Fruit fly (Drosophila melanogaster): Measurements from ENCODE around the gene ppan.

- TF ChIP-seq psq (GFP tag; optimal IDR thresholded peaks at IDR 0.05) (no peak), ey (GFP tag; optimal IDR thresholded peaks at IDR 0.05) (no peak), CG32264 (GFP tag; optimal IDR thresholded peaks at IDR 0.05) (no peak), Myc (optimal IDR thresholded peaks at IDR 0.05) (no peak), Vsx2 (GFP tag; optimal IDR thresholded peaks at IDR 0.05; ENCODE audit: partially characterized antibody) (no peak), Rel (GFP tag; optimal IDR thresholded peaks at IDR 0.05) (no peak), Rel (tag; optimal IDR thresholded peaks at IDR 0.05) (no peak), GATAd (GFP tag; optimal IDR thresholded peaks at IDR 0.05) (no peak), Hr78 (GFP tag; optimal IDR thresholded peaks at IDR 0.05) (no peak), Dif (GFP tag; optimal IDR thresholded peaks at IDR 0.05; ENCODE audit: partially characterized antibody) (no peak)
These were observed 13.6 kb downstream of the ppan start, which contains the start of gene Obp93a for dm6 chr3R:21129617-21130016.

Measured in whole organism, wandering third instar larva.